Worm (Caenorhabditis elegans): ENCODE data around the gene T13C2.7.

The T13C2.7 gene

ce11 chrII:6808539-6808938 lies 29.3 kb downstream of the T13C2.7 start:
- TF ChIP-seq elt-1 (tag; optimal IDR thresholded peaks at IDR 0.05; ENCODE audit: borderline replicate concordance, insufficient read depth) (no peak), nhr-12 (tag; optimal IDR thresholded peaks at IDR 0.05) (no peak), nhr-2 (tag; optimal IDR thresholded peaks at IDR 0.05) (no peak), lsy-2 (tag; optimal IDR thresholded peaks at IDR 0.05) (no peak), elt-3 (tag; optimal IDR thresholded peaks at IDR 0.05) (no peak), tbx-8 (GFP tag; optimal IDR thresholded peaks at IDR 0.05) (no peak), lin-32 (GFP tag; optimal IDR thresholded peaks at IDR 0.05) (no peak), ham-2 (GFP tag; optimal IDR thresholded peaks at IDR 0.05) (no peak), ces-1 (GFP tag; optimal IDR thresholded peaks at IDR 0.05) (no peak), snpc-4 (tag; optimal IDR thresholded peaks at IDR 0.05) (no peak), M03D4.4 (tag; optimal IDR thresholded peaks at IDR 0.05) (no peak), mls-2 (tag; optimal IDR thresholded peaks at IDR 0.05) (no peak), unc-39 (tag; optimal IDR thresholded peaks at IDR 0.05) (no peak)

ce11 chrII:6810663-6811062 lies 31.5 kb downstream of the T13C2.7 start, which contains the start of gene snt-1:
TSS of gene snt-1 (plus strand) at chrII:6810963.
- TF ChIP-seq pha-4 (tag; optimal IDR thresholded peaks at IDR 0.05) (no peak), lin-13 (tag; optimal IDR thresholded peaks at IDR 0.05) (no peak), sem-2 (GFP tag; optimal IDR thresholded peaks at IDR 0.05) (no peak), ceh-39 (tag; optimal IDR thresholded peaks at IDR 0.05) (no peak), unc-120 (tag; optimal IDR thresholded peaks at IDR 0.05; ENCODE audit: poor library complexity, severe bottlenecking) (no peak), ces-1 (GFP tag; optimal IDR thresholded peaks at IDR 0.05) (peak; percentile 25)

ce11 chrII:6812514-6812913 lies 33.3 kb downstream of the T13C2.7 start:
- TF ChIP-seq nhr-76 (tag; optimal IDR thresholded peaks at IDR 0.05), result no peak
- no peak for TF ChIP-seq mep-1 (tag; optimal IDR thresholded peaks at IDR 0.05)
- peak; percentile 51 for TF ChIP-seq ces-1 (GFP tag; optimal IDR thresholded peaks at IDR 0.05)
- TF ChIP-seq elt-1 (tag; optimal IDR thresholded peaks at IDR 0.05; ENCODE audit: borderline replicate concordance, insufficient read depth), result no peak
- TF ChIP-seq M03D4.4 (tag; optimal IDR thresholded peaks at IDR 0.05), result no peak

DNA sequence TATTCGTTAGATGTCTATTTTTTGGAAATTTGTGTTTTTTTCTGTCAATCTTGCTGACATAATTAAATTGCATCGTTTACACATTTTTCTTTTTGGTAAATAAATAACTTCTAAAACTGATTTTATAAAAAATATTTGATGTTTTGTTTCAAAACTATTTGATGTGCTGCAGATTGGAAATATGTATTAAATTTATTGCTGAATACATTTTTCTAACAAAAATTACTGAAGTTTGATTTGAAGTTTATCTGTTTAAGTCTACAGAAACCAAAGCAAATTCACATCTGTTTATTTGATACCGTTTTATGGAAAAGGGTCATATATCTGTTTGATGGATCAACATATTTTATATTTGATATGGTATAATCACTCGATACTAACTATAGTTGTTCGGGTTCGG lies 37.1 kb downstream of the T13C2.7 start:
- no peak for TF ChIP-seq tbx-8 (GFP tag; optimal IDR thresholded peaks at IDR 0.05)
- TF ChIP-seq lsy-2 (tag; optimal IDR thresholded peaks at IDR 0.05), result no peak
- no peak for TF ChIP-seq nhr-12 (tag; optimal IDR thresholded peaks at IDR 0.05)
- no peak for TF ChIP-seq drap-1 (GFP tag; optimal IDR thresholded peaks at IDR 0.05)
- no peak for TF ChIP-seq unc-120 (tag; optimal IDR thresholded peaks at IDR 0.05; ENCODE audit: poor library complexity, severe bottlenecking)
- TF ChIP-seq mep-1 (tag; optimal IDR thresholded peaks at IDR 0.05), result no peak

DNA sequence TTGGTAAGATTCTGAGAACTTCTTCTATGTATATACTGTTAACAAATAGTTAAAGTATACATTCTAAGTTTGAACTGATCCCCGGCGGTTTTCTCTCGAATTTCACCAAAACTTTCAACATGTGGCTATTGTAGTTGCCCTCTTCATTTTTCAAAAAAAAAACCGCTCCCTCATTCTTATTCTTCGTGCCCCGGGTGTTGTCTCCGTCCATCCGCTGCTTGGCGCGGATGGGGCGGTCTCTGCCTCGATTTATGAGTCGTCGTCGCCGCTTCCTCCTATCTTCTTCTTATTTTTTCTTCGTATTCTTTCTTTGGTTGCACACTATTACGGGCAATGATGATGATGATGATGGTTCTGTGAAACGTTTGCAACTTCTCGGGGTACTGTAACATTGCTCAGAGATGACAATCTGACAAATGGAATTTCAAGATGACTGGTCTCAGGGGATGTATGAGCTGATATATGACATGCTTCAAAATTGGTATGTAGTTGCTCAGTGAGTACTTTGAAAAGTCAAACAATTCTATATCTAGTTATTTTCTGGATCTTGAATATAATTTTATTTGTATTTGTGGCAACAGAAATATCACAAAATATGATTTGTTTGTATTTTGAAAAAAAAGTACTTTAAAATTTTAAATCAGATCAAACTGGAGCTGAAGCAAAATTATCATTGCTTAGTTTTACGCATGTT lies 41.2 kb downstream of the T13C2.7 start:
- no peak for TF ChIP-seq mep-1 (tag; optimal IDR thresholded peaks at IDR 0.05)
- TF ChIP-seq ceh-83 (GFP tag; optimal IDR thresholded peaks at IDR 0.05), result no peak
- TF ChIP-seq M03D4.4 (tag; optimal IDR thresholded peaks at IDR 0.05), result no peak
- no peak for TF ChIP-seq drap-1 (GFP tag; optimal IDR thresholded peaks at IDR 0.05)
- TF ChIP-seq ceh-43 (GFP tag; optimal IDR thresholded peaks at IDR 0.05), result no peak
- no peak for TF ChIP-seq unc-62 (GFP tag; optimal IDR thresholded peaks at IDR 0.05)
- no peak for TF ChIP-seq unc-120 (tag; optimal IDR thresholded peaks at IDR 0.05; ENCODE audit: poor library complexity, severe bottlenecking)
- no peak for TF ChIP-seq zip-8 (tag; optimal IDR thresholded peaks at IDR 0.05)
- TF ChIP-seq elt-1 (tag; optimal IDR thresholded peaks at IDR 0.05; ENCODE audit: borderline replicate concordance, insufficient read depth), result no peak
- TF ChIP-seq nhr-2 (tag; optimal IDR thresholded peaks at IDR 0.05), result no peak
- TF ChIP-seq ces-1 (GFP tag; optimal IDR thresholded peaks at IDR 0.05), result no peak
- TF ChIP-seq sem-2 (GFP tag; optimal IDR thresholded peaks at IDR 0.05), result no peak
- TF ChIP-seq mab-5 (tag; optimal IDR thresholded peaks at IDR 0.05), result no peak
- no peak for TF ChIP-seq ham-2 (GFP tag; optimal IDR thresholded peaks at IDR 0.05)
- TF ChIP-seq flh-1 (GFP tag; optimal IDR thresholded peaks at IDR 0.05), result no peak
- TF ChIP-seq unc-39 (tag; optimal IDR thresholded peaks at IDR 0.05), result no peak

ce11 chrII:6821118-6821517 lies 41.9 kb downstream of the T13C2.7 start:
- TF ChIP-seq blmp-1 (tag; optimal IDR thresholded peaks at IDR 0.05) (peak; percentile 27), hlh-1 (tag; optimal IDR thresholded peaks at IDR 0.05) (peak; percentile 27), drap-1 (GFP tag; optimal IDR thresholded peaks at IDR 0.05) (no peak), unc-62 (GFP tag; optimal IDR thresholded peaks at IDR 0.05) (peak; percentile 56)

Measured in whole organism, mixed stage, embryonic.